1 fruit fly cellular context compared by ENCODE assay signal in genomic region chr3L:21284720-21285638, dm6.
TF ChIP-seq lines count a peak whose summit lies in the region.

No protein-coding gene starts in this region.

TF ChIP-seq in whole organism, embryonic, 481 proteins besides CTCF, POLR2A, EP300 and RAD21 (continued from another document):
- peak; percentile 12; the same call in 1 of the 2 replicates for TF ChIP-seq onecut (GFP tag; IDR thresholded peaks at IDR 0.05; lab: Robert Waterston, UW)
- 0 out of 2 replicates have a peak, but pooled peaks have one; percentile 2 for TF ChIP-seq dati (GFP tag; IDR thresholded peaks at IDR 0.05; lab: Robert Waterston, UW)
- 0 out of 2 replicates have a peak, but pooled peaks have one; percentile 31 for TF ChIP-seq ara (GFP tag; IDR thresholded peaks at IDR 0.05; lab: Robert Waterston, UW)
- no peak for TF ChIP-seq Awh (GFP tag; IDR thresholded peaks at IDR 0.05; lab: Robert Waterston, UW)
- TF ChIP-seq mirr (GFP tag; optimal IDR thresholded peaks at IDR 0.05; lab: Kevin White, UChicago) = peak; percentile 96
- TF ChIP-seq wor (GFP tag; IDR thresholded peaks at IDR 0.05; lab: Robert Waterston, UW) = no peak
- TF ChIP-seq CG7987 (GFP tag; optimal IDR thresholded peaks at IDR 0.05; lab: Kevin White, UChicago) = no peak
- peak; percentile 56 for TF ChIP-seq Med (GFP tag; lab: Kevin White, UChicago)
- TF ChIP-seq rib (GFP tag; IDR thresholded peaks at IDR 0.05; lab: Robert Waterston, UW) = no peak
- TF ChIP-seq Ets65A (GFP tag; lab: Kevin White, UChicago) = peak; percentile 68
- no peak for TF ChIP-seq E2f1 (GFP tag; IDR thresholded peaks at IDR 0.05; lab: Robert Waterston, UW)
- TF ChIP-seq CG7839 (tag; optimal IDR thresholded peaks at IDR 0.05; lab: Kevin White, UChicago) = no peak
- TF ChIP-seq grn (GFP tag; optimal IDR thresholded peaks at IDR 0.05; lab: Kevin White, UChicago) = peak; percentile 75
- TF ChIP-seq CG2199 (GFP tag; IDR thresholded peaks at IDR 0.05; lab: Robert Waterston, UW) = 0 out of 3 replicates have a peak, but pooled peaks have one; percentile 10
- TF ChIP-seq CG2712 (tag; optimal IDR thresholded peaks at IDR 0.05; lab: Kevin White, UChicago) = no peak
- peak; percentile 20; the same call in 1 of the 2 replicates for TF ChIP-seq amos (GFP tag; IDR thresholded peaks at IDR 0.05; lab: Robert Waterston, UW; ENCODE audit: partially characterized antibody)
- no peak for TF ChIP-seq CrebB (tag; optimal IDR thresholded peaks at IDR 0.05; lab: Kevin White, UChicago)
